Fruit fly (Drosophila melanogaster) whole organism, prepupa: Measurements from ENCODE around the gene CG42680.

Source experiments
- Blimp-1 ChIP-seq: fragments of 200-800 bp; sonication (Bioruptor generic); optimal IDR thresholded peaks from 3 replicates; lab custom pipeline; 2017; ENCODE audit warnings: missing biosample characterization, missing genetic modification characterization, mild to moderate bottlenecking, moderate library complexity, missing genetic modification reagents
- CG10631 ChIP-seq: fragments of 200-800 bp; sonication (Bioruptor generic); optimal IDR thresholded peaks from 2 replicates; lab custom pipeline; 2016; ENCODE audit warnings: missing biosample characterization, missing genetic modification characterization
- CG11294 ChIP-seq: fragments of 200-800 bp; sonication (Bioruptor generic); IDR thresholded peaks from 2 replicates; pipeline ENCODE4 v1.3.6; 2022; ENCODE audit warnings: missing biosample characterization, missing genetic modification characterization
- CG11762 ChIP-seq: fragments of 200-800 bp; sonication (Bioruptor generic); optimal IDR thresholded peaks from 3 replicates; lab custom pipeline; 2016; ENCODE audit warnings: missing biosample characterization, missing genetic modification characterization; ENCODE audit not compliant: insufficient read depth
- CG11902 ChIP-seq: fragments of 200-800 bp; sonication (Bioruptor generic); optimal IDR thresholded peaks from 3 replicates; lab custom pipeline; 2016; ENCODE audit warnings: missing biosample characterization, missing genetic modification characterization
- CG1621 ChIP-seq: fragments of 200-800 bp; sonication (Bioruptor generic); optimal IDR thresholded peaks from 3 replicates; lab custom pipeline; 2018; ENCODE audit warnings: missing biosample characterization, mild to moderate bottlenecking, missing genetic modification characterization
- CG16779 ChIP-seq: fragments of 200-800 bp; sonication (Bioruptor generic); optimal IDR thresholded peaks from 3 replicates; lab custom pipeline; 2017; ENCODE audit warnings: missing biosample characterization, mild to moderate bottlenecking, missing genetic modification characterization
- CG32006 ChIP-seq: fragments of 200-800 bp; sonication (Bioruptor generic); optimal IDR thresholded peaks from 3 replicates; lab custom pipeline; 2017; ENCODE audit warnings: missing biosample characterization, mild to moderate bottlenecking, missing genetic modification characterization
- CG34406 ChIP-seq: fragments of 200-800 bp; sonication (Bioruptor generic); optimal IDR thresholded peaks from 3 replicates; lab custom pipeline; 2016; ENCODE audit warnings: missing biosample characterization, missing genetic modification characterization
- CG4318 ChIP-seq: fragments of 200-800 bp; sonication (Bioruptor generic); optimal IDR thresholded peaks from 3 replicates; lab custom pipeline; 2017; ENCODE audit warnings: missing biosample characterization, mild to moderate bottlenecking, missing genetic modification characterization
- CG6163 ChIP-seq: fragments of 200-800 bp; sonication (Bioruptor generic); IDR thresholded peaks from 3 replicates; pipeline ENCODE4 v1.3.6; 2022; ENCODE audit warnings: missing biosample characterization, missing genetic modification characterization
- CG6276 ChIP-seq: fragments of 200-800 bp; sonication (Bioruptor generic); optimal IDR thresholded peaks from 2 replicates; lab custom pipeline; 2017; ENCODE audit warnings: missing biosample characterization, mild to moderate bottlenecking, missing genetic modification characterization
- CG6808 ChIP-seq: fragments of 200-800 bp; sonication (Bioruptor generic); optimal IDR thresholded peaks from 3 replicates; lab custom pipeline; 2017; ENCODE audit warnings: missing biosample characterization, missing genetic modification characterization, mild to moderate bottlenecking, moderate library complexity, missing genetic modification reagents
- CG6854 ChIP-seq: fragments of 200-800 bp; sonication (Bioruptor generic); optimal IDR thresholded peaks from 2 replicates; lab custom pipeline; 2017; ENCODE audit warnings: missing biosample characterization, mild to moderate bottlenecking, missing genetic modification characterization
- CG7368 ChIP-seq: fragments of 200-800 bp; sonication (Bioruptor generic); optimal IDR thresholded peaks from 3 replicates; lab custom pipeline; 2016; ENCODE audit warnings: missing biosample characterization, missing genetic modification characterization
- CG8119 ChIP-seq: fragments of 200-800 bp; sonication (Bioruptor generic); IDR thresholded peaks from 3 replicates; pipeline ENCODE4 v1.3.6; 2022; ENCODE audit warnings: missing biosample characterization, missing genetic modification characterization
- CG8632 ChIP-seq: fragments of 200-800 bp; sonication (Bioruptor generic); optimal IDR thresholded peaks from 3 replicates; lab custom pipeline; 2016; ENCODE audit warnings: missing biosample characterization, missing genetic modification characterization
- CG9139 ChIP-seq: fragments of 200-800 bp; sonication (Bioruptor generic); optimal IDR thresholded peaks from 3 replicates; lab custom pipeline; 2017; ENCODE audit warnings: missing biosample characterization, mild to moderate bottlenecking, missing genetic modification characterization
- Eip75B ChIP-seq: fragments of 200-800 bp; sonication (Bioruptor generic); optimal IDR thresholded peaks from 3 replicates; lab custom pipeline; 2016; ENCODE audit warnings: missing biosample characterization, missing genetic modification characterization
- Eip78C ChIP-seq: fragments of 200-800 bp; sonication (Bioruptor generic); peaks from one replicate; lab custom pipeline; 2016; ENCODE audit warnings: missing biosample characterization, missing genetic modification characterization
- Ets21C ChIP-seq: fragments of 200-800 bp; sonication (Bioruptor generic); optimal IDR thresholded peaks from 3 replicates; lab custom pipeline; 2016; ENCODE audit warnings: missing biosample characterization, missing genetic modification characterization
- Ets96B ChIP-seq: fragments of 200-800 bp; optimal IDR thresholded peaks from 2 replicates; lab custom pipeline; 2019; ENCODE audit warnings: missing biosample characterization, mild to moderate bottlenecking, missing genetic modification characterization, moderate library complexity
- Gug ChIP-seq: fragments of 200-800 bp; sonication (Bioruptor generic); IDR thresholded peaks from 2 replicates; pipeline ENCODE4 v1.3.6; 2022; ENCODE audit warnings: missing biosample characterization, missing genetic modification characterization
- Hr38 ChIP-seq: sonication (Bioruptor generic); optimal IDR thresholded peaks from 2 replicates; lab custom pipeline; 2016; ENCODE audit warnings: missing biosample characterization, missing genetic modification characterization
- Hr4 ChIP-seq: fragments of 200-800 bp; sonication (Bioruptor generic); optimal IDR thresholded peaks from 3 replicates; lab custom pipeline; 2016; ENCODE audit warnings: missing biosample characterization, missing genetic modification characterization
- Lpt ChIP-seq: fragments of 200-800 bp; sonication (Bioruptor generic); optimal IDR thresholded peaks from 3 replicates; lab custom pipeline; 2016; ENCODE audit warnings: missing biosample characterization, missing genetic modification characterization
- OdsH ChIP-seq: fragments of 200-800 bp; sonication (Bioruptor generic); optimal IDR thresholded peaks from 3 replicates; lab custom pipeline; 2016; ENCODE audit warnings: missing biosample characterization, missing genetic modification characterization
- Smox ChIP-seq: fragments of 200-800 bp; sonication (Bioruptor generic); optimal IDR thresholded peaks from 3 replicates; lab custom pipeline; 2016; ENCODE audit warnings: missing biosample characterization, missing genetic modification characterization
- Sox102F ChIP-seq: fragments of 200-800 bp; sonication (Bioruptor generic); optimal IDR thresholded peaks from 2 replicates; lab custom pipeline; 2016; ENCODE audit warnings: missing biosample characterization, mild to moderate bottlenecking, missing genetic modification characterization
- Sox14 ChIP-seq: fragments of 200-800 bp; sonication (Bioruptor generic); optimal IDR thresholded peaks from 3 replicates; lab custom pipeline; 2016; ENCODE audit warnings: missing biosample characterization, missing genetic modification characterization
- Sox15 ChIP-seq: fragments of 200-800 bp; sonication (Bioruptor generic); optimal IDR thresholded peaks from 3 replicates; lab custom pipeline; 2016; ENCODE audit warnings: missing biosample characterization, missing genetic modification characterization
- achi ChIP-seq: fragments of 200-800 bp; sonication (Bioruptor generic); optimal IDR thresholded peaks from 3 replicates; lab custom pipeline; 2016; ENCODE audit warnings: missing biosample characterization, missing genetic modification characterization
- cyc ChIP-seq: fragments of 200-800 bp; sonication (Bioruptor generic); optimal IDR thresholded peaks from 3 replicates; lab custom pipeline; 2016; ENCODE audit warnings: missing biosample characterization, missing genetic modification characterization
- dac ChIP-seq: fragments of 200-800 bp; sonication (Bioruptor generic); optimal IDR thresholded peaks from 2 replicates; lab custom pipeline; 2017; ENCODE audit warnings: missing biosample characterization, mild to moderate bottlenecking, missing genetic modification characterization
- eg ChIP-seq: fragments of 200-800 bp; sonication (Bioruptor generic); IDR thresholded peaks from 3 replicates; pipeline ENCODE4 v1.3.6; 2022; ENCODE audit warnings: missing biosample characterization, missing genetic modification characterization
- esn ChIP-seq: fragments of 200-800 bp; sonication (Bioruptor generic); optimal IDR thresholded peaks from 2 replicates; lab custom pipeline; 2016; ENCODE audit warnings: missing biosample characterization, mild to moderate bottlenecking, missing genetic modification characterization, moderate library complexity
- fd59A ChIP-seq: fragments of 200-800 bp; sonication (Bioruptor generic); optimal IDR thresholded peaks from 2 replicates; lab custom pipeline; 2017; ENCODE audit warnings: missing biosample characterization, mild to moderate bottlenecking, missing genetic modification characterization, missing genetic modification reagents
- fd85E ChIP-seq: fragments of 200-800 bp; sonication (Bioruptor generic); optimal IDR thresholded peaks from 3 replicates; lab custom pipeline; 2016; ENCODE audit warnings: missing biosample characterization, missing genetic modification characterization
- fkh ChIP-seq: fragments of 200-800 bp; sonication (Bioruptor generic); optimal IDR thresholded peaks from 3 replicates; lab custom pipeline; 2017; ENCODE audit warnings: missing biosample characterization, mild to moderate bottlenecking, missing genetic modification characterization, moderate library complexity
- lz ChIP-seq: fragments of 200-800 bp; sonication (Bioruptor generic); optimal IDR thresholded peaks from 3 replicates; lab custom pipeline; 2016; ENCODE audit warnings: missing biosample characterization, missing genetic modification characterization
- salr ChIP-seq, 2 experiments: fragments of 200-800 bp; sonication (Bioruptor generic); optimal IDR thresholded peaks; 3 replicates each; lab custom pipeline; 2016 to 2018; ENCODE audit warnings: missing biosample characterization in 2 of 2, missing genetic modification characterization in 2 of 2, mild to moderate bottlenecking in 1 of 2
- spab ChIP-seq: fragments of 200-800 bp; sonication (Bioruptor generic); optimal IDR thresholded peaks from 2 replicates; lab custom pipeline; 2017; ENCODE audit warnings: missing biosample characterization, mild to moderate bottlenecking, missing genetic modification characterization, missing genetic modification reagents
- ss ChIP-seq, 2 experiments: fragments of 200-800 bp; sonication (Bioruptor generic); optimal IDR thresholded peaks; 2 replicates in 1 of 2; 3 replicates in 1 of 2; lab custom pipeline; 2017 to 2018; ENCODE audit warnings: mild to moderate bottlenecking in 2 of 2, missing biosample characterization in 2 of 2, missing genetic modification characterization in 2 of 2, moderate library complexity in 1 of 2
- svp ChIP-seq: fragments of 200-800 bp; sonication (Bioruptor generic); peaks from one replicate; lab custom pipeline; 2016; ENCODE audit warnings: missing biosample characterization, missing genetic modification characterization
- topi ChIP-seq: fragments of 200-800 bp; sonication (Bioruptor generic); optimal IDR thresholded peaks from 3 replicates; lab custom pipeline; 2016; ENCODE audit warnings: missing biosample characterization, missing genetic modification characterization

CG42680 gene

DNA sequence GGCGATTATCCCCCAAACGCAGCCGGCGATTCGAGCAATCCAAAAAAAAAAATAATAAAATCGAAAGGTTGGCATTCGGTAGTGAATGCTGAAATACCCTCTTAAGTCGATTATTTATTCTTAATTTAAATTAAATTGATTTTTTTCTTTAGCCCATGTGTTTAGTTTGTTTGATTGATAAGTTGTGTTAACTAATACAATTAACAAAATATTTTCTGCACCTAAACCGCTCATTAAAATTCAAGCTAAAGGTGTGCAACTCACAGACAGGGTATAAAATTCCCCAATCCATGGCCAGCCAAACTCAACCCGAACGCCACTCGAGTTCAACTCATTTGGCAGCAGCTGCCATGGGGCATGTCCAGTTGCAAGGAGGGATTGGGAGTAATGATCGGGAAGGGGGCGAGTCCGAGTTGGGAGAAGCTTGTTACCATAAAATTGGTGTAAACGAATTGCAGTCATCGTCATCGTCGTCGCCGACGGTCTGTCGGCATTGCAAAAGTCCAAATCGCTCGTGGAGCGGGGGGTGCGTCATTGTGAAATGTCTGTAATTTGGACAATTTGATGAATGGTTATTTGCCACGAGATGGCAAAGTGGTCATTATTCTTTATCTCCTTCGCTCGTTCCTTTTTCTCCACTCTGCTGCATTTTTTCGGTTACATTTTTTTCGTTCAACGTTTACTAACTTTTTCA, 14.7 kb downstream of the CG42680 start (continued):
- TF ChIP-seq CG6163 (peak; percentile 77), lz (GFP tag; lab: Kevin White, UChicago) (peak; percentile 88), Lpt (peak; percentile 28), esn (GFP tag; lab: Kevin White, UChicago) (peak; percentile 93), CG9139 (GFP tag; lab: Kevin White, UChicago) (no peak), Sox102F (GFP tag; lab: Kevin White, UChicago) (peak; percentile 84), Gug (GFP tag; lab: Robert Waterston, UW) (peak; percentile 61), CG11294 (GFP tag; lab: Robert Waterston, UW) (0 out of 2 replicates have a peak, but pooled peaks have one; percentile 20), spab (GFP tag; lab: Kevin White, UChicago) (peak; percentile 48), Eip75B (peak; percentile 85), svp (GFP tag; lab: Kevin White, UChicago) (peak; percentile 98), salr (GFP tag; optimal IDR thresholded peaks at IDR 0.05; lab: Kevin White, UChicago) (peak in 1 of 2 experiments; percentile 0), Ets21C (GFP tag; lab: Kevin White, UChicago) (peak; percentile 78), CG8632 (GFP tag; lab: Kevin White, UChicago) (peak; percentile 77), CG6276 (GFP tag; lab: Kevin White, UChicago) (peak; percentile 54), dac (peak; percentile 12), ss (GFP tag; optimal IDR thresholded peaks at IDR 0.05; lab: Kevin White, UChicago) (peak; percentile 74 to 79), eg (GFP tag; lab: Robert Waterston, UW) (peak; percentile 83), Hr38 (GFP tag; lab: Kevin White, UChicago) (no peak), CG11902 (peak; percentile 85), Eip78C (GFP tag; lab: Kevin White, UChicago) (peak; percentile 97), Sox15 (GFP tag; lab: Kevin White, UChicago) (peak; percentile 69), fd59A (GFP tag; lab: Kevin White, UChicago) (no peak), cyc (GFP tag; lab: Kevin White, UChicago) (peak; percentile 90), Ets96B (peak; percentile 65), Smox (GFP tag; lab: Kevin White, UChicago) (peak; percentile 87), Hr4 (GFP tag; lab: Kevin White, UChicago) (peak; percentile 81), Sox14 (GFP tag; lab: Kevin White, UChicago) (peak; percentile 75), CG7368 (peak; percentile 63)

DNA sequence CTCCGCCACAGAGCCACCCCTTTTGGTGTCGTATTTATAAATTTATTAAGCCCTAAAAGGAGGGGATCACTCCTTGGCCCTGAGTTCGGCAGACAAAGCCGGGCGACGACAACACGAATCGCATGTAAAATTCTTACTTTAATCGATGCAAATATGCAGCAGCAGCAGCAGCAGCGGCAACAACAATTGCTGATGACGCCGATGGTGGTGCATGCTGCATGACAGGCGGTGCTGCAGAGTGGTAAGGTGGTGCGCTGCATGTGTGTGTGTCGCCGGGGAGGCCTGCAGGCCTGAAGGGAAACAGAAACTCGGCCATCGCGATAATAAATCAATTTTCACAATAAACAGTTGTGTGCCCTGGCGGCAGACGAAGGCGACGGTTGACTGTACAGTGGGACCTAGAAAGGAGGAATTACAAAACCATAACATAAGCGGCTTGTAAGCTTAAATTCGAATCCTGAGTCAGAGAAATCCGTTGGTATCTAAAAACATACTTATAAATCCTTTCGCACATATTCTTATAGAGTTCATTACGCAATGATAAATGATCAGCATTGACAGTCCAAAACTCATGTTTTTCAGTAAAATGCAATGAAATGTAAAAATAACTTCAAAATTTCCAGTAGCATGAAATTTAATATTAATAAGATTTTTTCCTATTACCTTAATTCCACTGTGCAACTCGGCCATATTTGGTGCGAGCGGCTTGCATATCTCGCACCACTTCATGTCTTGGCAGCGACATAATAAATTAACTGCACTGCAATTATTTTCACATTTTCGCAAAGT, 16.2 kb downstream of the CG42680 start:
- TF ChIP-seq Sox14 (GFP tag; lab: Kevin White, UChicago) (peak; percentile 36), Ets96B (no peak), CG1621 (tag; lab: Kevin White, UChicago) (no peak), CG8119 (GFP tag; lab: Robert Waterston, UW) (peak; percentile 64; the same call in 2 of the 3 replicates), topi (peak; percentile 22), CG32006 (GFP tag; lab: Kevin White, UChicago) (peak; percentile 25), CG11294 (GFP tag; lab: Robert Waterston, UW) (no peak), Sox15 (GFP tag; lab: Kevin White, UChicago) (peak; percentile 7), CG11762 (GFP tag; lab: Kevin White, UChicago) (peak; percentile 19), CG9139 (GFP tag; lab: Kevin White, UChicago) (no peak), lz (GFP tag; lab: Kevin White, UChicago) (peak; percentile 31), CG16779 (tag; lab: Kevin White, UChicago) (peak; percentile 30), achi (peak; percentile 53), OdsH (GFP tag; lab: Kevin White, UChicago) (peak; percentile 44), cyc (GFP tag; lab: Kevin White, UChicago) (peak; percentile 22), CG34406 (GFP tag; lab: Kevin White, UChicago) (peak; percentile 37), Lpt (no peak), CG11902 (no peak), CG8632 (GFP tag; lab: Kevin White, UChicago) (peak; percentile 18), spab (GFP tag; lab: Kevin White, UChicago) (peak; percentile 27), CG6163 (peak; percentile 9; the same call in 1 of the 3 replicates), CG6854 (GFP tag; lab: Kevin White, UChicago) (peak; percentile 39), Blimp-1 (GFP tag; lab: Kevin White, UChicago) (no peak), Gug (GFP tag; lab: Robert Waterston, UW) (no peak), salr (GFP tag; optimal IDR thresholded peaks at IDR 0.05; lab: Kevin White, UChicago) (no peak), fd59A (GFP tag; lab: Kevin White, UChicago) (peak; percentile 53), CG10631 (GFP tag; lab: Kevin White, UChicago) (peak; percentile 37), CG6808 (GFP tag; lab: Kevin White, UChicago) (peak; percentile 52), fkh (GFP tag; lab: Kevin White, UChicago) (no peak), fd85E (no peak), CG4318 (GFP tag; lab: Kevin White, UChicago) (peak; percentile 1)
